Fruit fly (Drosophila melanogaster) whole organism, embryonic: ENCODE results near the gene Pex16.

Experiments
- ATbp ChIP-seq: fragments of 200-800 bp; sonication (Bioruptor generic); optimal IDR thresholded peaks from 2 replicates; lab custom pipeline; 2017; ENCODE audit warnings: missing biosample characterization, mild to moderate bottlenecking, missing genetic modification characterization, missing genetic modification reagents
- BEAF-32 ChIP-seq: fragments of 200-800 bp; sonication (Bioruptor generic); optimal IDR thresholded peaks from 3 replicates; lab custom pipeline; 2017; ENCODE audit warnings: missing biosample characterization, missing genetic modification characterization, mild to moderate bottlenecking, moderate library complexity, missing genetic modification reagents
- CG10267 ChIP-seq: fragments of 200-800 bp; sonication (Bioruptor generic); optimal IDR thresholded peaks from 2 replicates; lab custom pipeline; 2018; ENCODE audit warnings: missing biosample characterization, mild to moderate bottlenecking, missing genetic modification characterization, moderate library complexity
- CG10565 ChIP-seq: fragments of 200-800 bp; sonication (Bioruptor generic); optimal IDR thresholded peaks from 3 replicates; lab custom pipeline; 2016; ENCODE audit warnings: missing biosample characterization, mild to moderate bottlenecking, missing genetic modification characterization
- CG12155 ChIP-seq: fragments of 200-800 bp; sonication (Bioruptor generic); optimal IDR thresholded peaks from 3 replicates; lab custom pipeline; 2016; ENCODE audit warnings: missing biosample characterization, missing genetic modification characterization
- CG13296 ChIP-seq: fragments of 200-800 bp; sonication (Bioruptor generic); optimal IDR thresholded peaks from 3 replicates; lab custom pipeline; 2018; ENCODE audit warnings: missing biosample characterization, mild to moderate bottlenecking, missing genetic modification characterization
- CG13775 ChIP-seq: fragments of 200-800 bp; sonication (Bioruptor generic); optimal IDR thresholded peaks from 3 replicates; lab custom pipeline; 2017; ENCODE audit warnings: missing biosample characterization, mild to moderate bottlenecking, missing genetic modification characterization
- CG15073 ChIP-seq: fragments of 200-800 bp; sonication (Bioruptor generic); optimal IDR thresholded peaks from 2 replicates; lab custom pipeline; 2016; ENCODE audit warnings: missing biosample characterization, missing genetic modification characterization
- CG15269 ChIP-seq: fragments of 200-800 bp; sonication (Bioruptor generic); optimal IDR thresholded peaks from 2 replicates; lab custom pipeline; 2018; ENCODE audit warnings: missing biosample characterization, mild to moderate bottlenecking, missing genetic modification characterization, moderate library complexity
- CG16779 ChIP-seq: fragments of 200-800 bp; sonication (Bioruptor generic); IDR thresholded peaks from 2 replicates; pipeline ENCODE4 v1.3.6; 2022; ENCODE audit warnings: missing biosample characterization, missing genetic modification characterization
- CG17829 ChIP-seq: fragments of 200-800 bp; optimal IDR thresholded peaks from 2 replicates; lab custom pipeline; 2019; ENCODE audit warnings: missing biosample characterization, mild to moderate bottlenecking, missing genetic modification characterization, moderate library complexity
- CG1792 ChIP-seq: fragments of 200-800 bp; sonication (Bioruptor generic); optimal IDR thresholded peaks from 2 replicates; lab custom pipeline; 2016; ENCODE audit warnings: missing biosample characterization, missing genetic modification characterization
- CG18619 ChIP-seq: fragments of 200-800 bp; sonication (Bioruptor generic); optimal IDR thresholded peaks from 3 replicates; lab custom pipeline; 2017; ENCODE audit warnings: missing biosample characterization, mild to moderate bottlenecking, missing genetic modification characterization
- CG31365 ChIP-seq: fragments of 200-800 bp; sonication (Bioruptor generic); optimal IDR thresholded peaks from 2 replicates; lab custom pipeline; 2018; ENCODE audit warnings: missing biosample characterization, mild to moderate bottlenecking, missing genetic modification characterization
- CG3281 ChIP-seq: fragments of 200-800 bp; sonication (Bioruptor generic); optimal IDR thresholded peaks from 3 replicates; lab custom pipeline; 2017; ENCODE audit warnings: missing biosample characterization, mild to moderate bottlenecking, missing genetic modification characterization
- CG3995 ChIP-seq: fragments of 200-800 bp; sonication (Bioruptor generic); optimal IDR thresholded peaks from 3 replicates; lab custom pipeline; 2016; ENCODE audit warnings: missing biosample characterization, missing genetic modification characterization
- CG4282 ChIP-seq: fragments of 200-800 bp; sonication (Bioruptor generic); optimal IDR thresholded peaks from 2 replicates; lab custom pipeline; 2016; ENCODE audit warnings: missing biosample characterization, missing genetic modification characterization
- CG5245 ChIP-seq: fragments of 200-800 bp; sonication (Bioruptor generic); optimal IDR thresholded peaks from 3 replicates; lab custom pipeline; 2016; ENCODE audit warnings: missing biosample characterization, missing genetic modification characterization
- CG5953 ChIP-seq: fragments of 200-800 bp; sonication (Bioruptor generic); IDR thresholded peaks from 2 replicates; pipeline ENCODE4 v1.3.6; 2022; ENCODE audit warnings: missing biosample characterization, missing genetic modification characterization
- CG6765 ChIP-seq: fragments of 200-800 bp; sonication (Bioruptor generic); optimal IDR thresholded peaks from 3 replicates; lab custom pipeline; 2017; ENCODE audit warnings: missing biosample characterization, mild to moderate bottlenecking, missing genetic modification characterization
- CG7556 ChIP-seq: fragments of 200-800 bp; sonication (Bioruptor generic); optimal IDR thresholded peaks from 2 replicates; lab custom pipeline; 2017; ENCODE audit warnings: missing biosample characterization, mild to moderate bottlenecking, missing genetic modification characterization
- CG7928 ChIP-seq: fragments of 200-800 bp; sonication (Bioruptor generic); optimal IDR thresholded peaks from 2 replicates; lab custom pipeline; 2017; ENCODE audit warnings: missing biosample characterization, mild to moderate bottlenecking, missing genetic modification characterization
- CG8388 ChIP-seq: fragments of 200-800 bp; sonication (Bioruptor generic); optimal IDR thresholded peaks from 2 replicates; lab custom pipeline; 2019; ENCODE audit warnings: missing biosample characterization, mild to moderate bottlenecking, missing genetic modification characterization, moderate library complexity
- CG8944 ChIP-seq: fragments of 200-800 bp; sonication (Bioruptor generic); optimal IDR thresholded peaks from 3 replicates; lab custom pipeline; 2016; ENCODE audit warnings: missing biosample characterization, missing genetic modification characterization
- GATAe ChIP-seq: fragments of 200-800 bp; sonication (Bioruptor generic); conservative IDR thresholded peaks from 2 replicates; pipeline ENCODE4 v1.3.6; 2022; ENCODE audit warnings: missing biosample characterization, missing genetic modification characterization
- Gsc ChIP-seq: fragments of 200-800 bp; sonication (Bioruptor generic); IDR thresholded peaks from 2 replicates; pipeline ENCODE4 v1.3.6; 2022; ENCODE audit warnings: missing biosample characterization, missing genetic modification characterization
- Hsf ChIP-seq: fragments of 200-800 bp; sonication (Bioruptor generic); optimal IDR thresholded peaks from 3 replicates; lab custom pipeline; 2016; ENCODE audit warnings: missing biosample characterization, missing genetic modification characterization
- Myb ChIP-seq: fragments of 200-800 bp; sonication (Bioruptor generic); optimal IDR thresholded peaks from 2 replicates; lab custom pipeline; 2016; ENCODE audit warnings: missing biosample characterization, missing genetic modification characterization
- Nf-YB ChIP-seq: fragments of 200-800 bp; sonication (Bioruptor generic); optimal IDR thresholded peaks from 3 replicates; lab custom pipeline; 2019; ENCODE audit warnings: missing biosample characterization, mild to moderate bottlenecking, missing genetic modification characterization, moderate library complexity
- NfI ChIP-seq: fragments of 200-800 bp; sonication (Bioruptor generic); optimal IDR thresholded peaks from 3 replicates; lab custom pipeline; 2018; ENCODE audit warnings: missing biosample characterization, mild to moderate bottlenecking, missing genetic modification characterization, moderate library complexity
- Oaz ChIP-seq: fragments of 200-800 bp; sonication (Bioruptor generic); IDR thresholded peaks from 2 replicates; pipeline ENCODE4 v1.3.6; 2022; ENCODE audit warnings: missing biosample characterization, missing genetic modification characterization
- Ptx1 ChIP-seq: fragments of 200-800 bp; sonication (Bioruptor generic); IDR thresholded peaks from 2 replicates; pipeline ENCODE4 v1.3.6; 2022; ENCODE audit warnings: missing biosample characterization, missing genetic modification characterization
- Six4 ChIP-seq: fragments of 200-800 bp; sonication (Bioruptor generic); optimal IDR thresholded peaks from 2 replicates; lab custom pipeline; 2016; ENCODE audit warnings: missing biosample characterization, missing genetic modification characterization
- bowl ChIP-seq: fragments of 200-800 bp; sonication (Bioruptor generic); IDR thresholded peaks from 2 replicates; pipeline ENCODE4 v1.3.6; 2022; ENCODE audit warnings: missing biosample characterization, missing genetic modification characterization
- caup ChIP-seq: fragments of 200-800 bp; sonication (Bioruptor generic); optimal IDR thresholded peaks from 3 replicates; lab custom pipeline; 2017; ENCODE audit warnings: missing biosample characterization, mild to moderate bottlenecking, missing genetic modification characterization, moderate library complexity; ENCODE audit not compliant: severe bottlenecking
- chm ChIP-seq: fragments of 200-800 bp; sonication (Bioruptor generic); IDR thresholded peaks from 2 replicates; pipeline ENCODE4 v1.3.6; 2022; ENCODE audit warnings: missing biosample characterization, missing genetic modification characterization
- chn ChIP-seq: fragments of 200-800 bp; sonication (Bioruptor generic); optimal IDR thresholded peaks from 2 replicates; lab custom pipeline; 2016; ENCODE audit warnings: missing biosample characterization, missing genetic modification characterization
- crc ChIP-seq: fragments of 200-800 bp; sonication (Bioruptor generic); optimal IDR thresholded peaks from 2 replicates; lab custom pipeline; 2016; ENCODE audit warnings: missing biosample characterization, missing genetic modification characterization
- cwo ChIP-seq: fragments of 200-800 bp; sonication (Bioruptor generic); optimal IDR thresholded peaks from 3 replicates; lab custom pipeline; 2017; ENCODE audit warnings: missing biosample characterization, missing genetic modification characterization, mild to moderate bottlenecking, moderate library complexity, missing genetic modification reagents
- gem ChIP-seq: fragments of 200-800 bp; sonication (Bioruptor generic); optimal IDR thresholded peaks from 2 replicates; lab custom pipeline; 2019; ENCODE audit warnings: missing biosample characterization, mild to moderate bottlenecking, missing genetic modification characterization, moderate library complexity
- jing ChIP-seq: fragments of 200-800 bp; sonication (Bioruptor generic); optimal IDR thresholded peaks from 2 replicates; lab custom pipeline; 2018; ENCODE audit warnings: missing biosample characterization, mild to moderate bottlenecking, missing genetic modification characterization
- klu ChIP-seq: fragments of 200-800 bp; sonication (Bioruptor generic); IDR thresholded peaks from 2 replicates; pipeline ENCODE4 v1.3.6; 2022; ENCODE audit warnings: missing biosample characterization, missing genetic modification characterization
- mam ChIP-seq: fragments of 200-800 bp; sonication (Bioruptor generic); optimal IDR thresholded peaks from 3 replicates; lab custom pipeline; 2016; ENCODE audit warnings: missing biosample characterization, missing genetic modification characterization
- otp ChIP-seq: fragments of 200-800 bp; sonication (Bioruptor generic); IDR thresholded peaks from 3 replicates; pipeline ENCODE4, ENCODE4 v1.3.6; 2022; ENCODE audit warnings: missing biosample characterization, missing genetic modification characterization
- pros ChIP-seq: fragments of 200-800 bp; sonication (Bioruptor generic); optimal IDR thresholded peaks from 3 replicates; lab custom pipeline; 2019; ENCODE audit warnings: missing biosample characterization, mild to moderate bottlenecking, missing genetic modification characterization, moderate library complexity
- slou ChIP-seq: fragments of 200-800 bp; sonication (Bioruptor generic); optimal IDR thresholded peaks from 3 replicates; lab custom pipeline; 2016; ENCODE audit warnings: missing biosample characterization, missing genetic modification characterization
- slp2 ChIP-seq: fragments of 200-800 bp; sonication (Bioruptor generic); optimal IDR thresholded peaks from 2 replicates; lab custom pipeline; 2016; ENCODE audit warnings: missing biosample characterization, missing genetic modification characterization
- unpg ChIP-seq: fragments of 200-800 bp; sonication (Bioruptor generic); optimal IDR thresholded peaks from 3 replicates; lab custom pipeline; 2018; ENCODE audit warnings: missing biosample characterization, mild to moderate bottlenecking, missing genetic modification characterization, moderate library complexity
- zen2 ChIP-seq: fragments of 200-800 bp; sonication (Bioruptor generic); IDR thresholded peaks from 3 replicates; pipeline ENCODE4 v1.3.6; 2022; ENCODE audit warnings: missing biosample characterization, missing genetic modification characterization; ENCODE audit not compliant: partially characterized antibody

Pex16 gene

DNA sequence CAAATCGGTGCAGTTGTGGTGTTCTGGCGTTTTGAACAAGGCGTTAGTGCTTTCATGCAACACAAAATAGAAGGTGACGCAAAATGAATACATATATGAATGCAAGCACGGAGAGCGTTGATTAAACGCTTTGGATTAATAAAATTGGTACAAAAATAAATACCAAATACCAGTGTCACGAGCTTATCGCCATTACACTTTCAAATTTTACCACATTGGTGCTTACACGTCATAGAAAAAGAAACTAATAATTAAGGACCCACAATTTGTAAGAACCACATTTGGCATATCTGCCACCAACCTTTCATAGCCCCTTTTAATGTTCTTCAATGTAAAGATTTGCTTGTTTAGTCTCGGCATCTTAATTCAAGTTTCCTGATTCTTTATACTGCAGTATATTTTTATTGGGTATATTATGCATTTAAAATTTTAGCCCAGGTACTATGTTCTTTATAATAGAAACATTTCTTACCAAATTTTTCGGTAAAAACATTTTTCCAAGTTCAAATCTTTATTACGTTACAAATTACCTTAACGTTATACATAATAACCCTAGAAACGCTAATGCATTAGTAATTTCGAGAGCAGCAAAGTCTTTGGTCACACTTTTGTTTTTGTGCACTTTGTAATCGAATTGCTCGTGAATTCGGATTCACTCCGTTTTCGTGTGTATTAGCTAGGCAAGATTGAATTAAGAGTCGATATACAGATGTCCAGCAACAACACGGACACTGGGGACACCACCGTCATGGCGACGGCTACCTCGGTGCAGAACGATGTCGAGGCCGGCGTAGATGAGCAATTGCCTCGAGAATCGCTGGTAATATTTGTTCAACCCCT is at the start of gene Pex16, which contains the start of gene Pex14 (continued):
- peak; percentile 27 for TF ChIP-seq caup (GFP tag; lab: Kevin White, UChicago)
- peak; percentile 71 for TF ChIP-seq klu (GFP tag; lab: Robert Waterston, UW)
- peak; percentile 57 for TF ChIP-seq slp2
- no peak for TF ChIP-seq CG4282
- peak; percentile 29 for TF ChIP-seq CG1792 (GFP tag; lab: Kevin White, UChicago)
- TF ChIP-seq Six4 (GFP tag; lab: Kevin White, UChicago): peak; percentile 53
- peak; percentile 73 for TF ChIP-seq chn (GFP tag; lab: Kevin White, UChicago)
- TF ChIP-seq CG16779: no peak
- no peak for TF ChIP-seq CG10565 (GFP tag; lab: Kevin White, UChicago)
- peak; percentile 62 for TF ChIP-seq unpg (GFP tag; lab: Kevin White, UChicago)
- TF ChIP-seq zen2: no peak
- peak; percentile 69 for TF ChIP-seq NfI (GFP tag; lab: Kevin White, UChicago)
- TF ChIP-seq Hsf (GFP tag; lab: Kevin White, UChicago): peak; percentile 82
- no peak for TF ChIP-seq CG7928 (GFP tag; lab: Kevin White, UChicago)
- peak; percentile 17 for TF ChIP-seq cwo (GFP tag; lab: Kevin White, UChicago)
- peak; percentile 87 for TF ChIP-seq mam (GFP tag; lab: Kevin White, UChicago)
- TF ChIP-seq CG15269 (tag; lab: Kevin White, UChicago): peak; percentile 68
- peak; percentile 2 for TF ChIP-seq CG31365 (tag; lab: Kevin White, UChicago)
- peak; percentile 62 for TF ChIP-seq chm (GFP tag; lab: Robert Waterston, UW)
- TF ChIP-seq slou: peak; percentile 48
- TF ChIP-seq CG8944: peak; percentile 84
- TF ChIP-seq GATAe (GFP tag; lab: Robert Waterston, UW): peak; percentile 47; the same call in 1 of the 2 replicates
- peak; percentile 69 for TF ChIP-seq CG18619 (GFP tag; lab: Kevin White, UChicago)
- TF ChIP-seq ATbp (GFP tag; lab: Kevin White, UChicago): no peak
- no peak for TF ChIP-seq CG8388 (GFP tag; lab: Kevin White, UChicago)
- peak; percentile 78 for TF ChIP-seq Ptx1 (GFP tag; lab: Robert Waterston, UW)
- TF ChIP-seq CG10267: peak; percentile 44
- TF ChIP-seq Gsc: peak; percentile 43; the same call in 1 of the 2 replicates
- TF ChIP-seq gem (tag; lab: Kevin White, UChicago): peak; percentile 77
- no peak for TF ChIP-seq bowl (GFP tag; lab: Robert Waterston, UW)
- TF ChIP-seq pros (GFP tag; lab: Kevin White, UChicago): no peak
- peak; percentile 45 for TF ChIP-seq CG13296 (GFP tag; lab: Kevin White, UChicago)
- TF ChIP-seq otp (GFP tag; lab: Robert Waterston, UW): no peak
- TF ChIP-seq CG15073 (GFP tag; lab: Kevin White, UChicago): no peak
- TF ChIP-seq crc (GFP tag; lab: Kevin White, UChicago): peak; percentile 46
- TF ChIP-seq Nf-YB: peak; percentile 27
- TF ChIP-seq CG6765 (GFP tag; lab: Kevin White, UChicago): no peak
- peak; percentile 66 for TF ChIP-seq Myb (GFP tag; lab: Kevin White, UChicago)
- TF ChIP-seq BEAF-32: peak; percentile 37
- TF ChIP-seq CG3995 (GFP tag; lab: Kevin White, UChicago): peak; percentile 42
- peak; percentile 47 for TF ChIP-seq CG5245 (GFP tag; lab: Kevin White, UChicago)
- TF ChIP-seq CG17829 (tag; lab: Kevin White, UChicago): peak; percentile 64
- peak; percentile 75 for TF ChIP-seq CG13775 (GFP tag; lab: Kevin White, UChicago)
- peak; percentile 51 for TF ChIP-seq CG7556 (GFP tag; lab: Kevin White, UChicago)
- TF ChIP-seq CG5953 (GFP tag; lab: Robert Waterston, UW): peak; percentile 62
- peak; percentile 64 for TF ChIP-seq CG3281 (GFP tag; lab: Kevin White, UChicago)
- TF ChIP-seq CG12155 (GFP tag; lab: Kevin White, UChicago): peak; percentile 74
- TF ChIP-seq Oaz: peak; percentile 52
- no peak for TF ChIP-seq jing (GFP tag; lab: Kevin White, UChicago)
